Worm (Caenorhabditis elegans) whole organism, young adult: Measurements from ENCODE around the gene col-155.

Source experiments
- B0019.2 ChIP-seq: fragments of 200-800 bp; sonication (Bioruptor generic); conservative IDR thresholded peaks from 2 replicates; pipeline ENCODE4 v1.3.6; 2022; ENCODE audit warnings: missing genetic modification reagents, missing genetic modification characterization, missing compliant biosample characterization
- B0035.1 ChIP-seq: sonication (generic microtip); optimal IDR thresholded peaks from 2 replicates; lab custom pipeline; 2016; ENCODE audit warnings: missing genetic modification characterization, mild to moderate bottlenecking, missing compliant biosample characterization, missing genotype, missing genetic modification reagents
- B0336.3 ChIP-seq: fragments of 200-800 bp; sonication (Bioruptor generic); IDR thresholded peaks from 2 replicates; pipeline ENCODE4 v1.3.6; 2022; ENCODE audit warnings: missing genetic modification characterization, missing compliant biosample characterization
- D2030.7 ChIP-seq: fragments of 200-800 bp; sonication (Bioruptor generic); IDR thresholded peaks from 2 replicates; pipeline ENCODE4 v1.3.6; 2022; ENCODE audit warnings: missing genetic modification reagents, missing genetic modification characterization, missing compliant biosample characterization
- F10E7.11 ChIP-seq: sonication (generic microtip); optimal IDR thresholded peaks from 2 replicates; lab custom pipeline; 2017; ENCODE audit warnings: mild to moderate bottlenecking, missing genetic modification characterization, moderate library complexity, missing compliant biosample characterization
- F57A8.1 ChIP-seq: fragments of 200-800 bp; sonication (Bioruptor generic); optimal IDR thresholded peaks from 2 replicates; lab custom pipeline; 2018; ENCODE audit warnings: mild to moderate bottlenecking, missing genetic modification characterization, moderate library complexity, missing compliant biosample characterization
- K12H6.12 ChIP-seq: fragments of 200-800 bp; sonication (Bioruptor generic); optimal IDR thresholded peaks from 2 replicates; lab custom pipeline; 2018; ENCODE audit warnings: mild to moderate bottlenecking, missing genetic modification characterization, missing compliant biosample characterization
- Y53F4B.3 ChIP-seq: fragments of 200-800 bp; sonication (Bioruptor generic); IDR thresholded peaks from 2 replicates; pipeline ENCODE4 v1.3.6; 2022; ENCODE audit warnings: missing genetic modification reagents, missing genetic modification characterization, missing compliant biosample characterization
- Y67H2A.10 ChIP-seq: fragments of 200-800 bp; sonication (Bioruptor generic); conservative IDR thresholded peaks from 2 replicates; pipeline ENCODE4 v1.3.6; 2022; ENCODE audit warnings: missing genetic modification reagents, missing genetic modification characterization, missing compliant biosample characterization
- Y79H2A.3 ChIP-seq: fragments of 200-800 bp; sonication (Bioruptor generic); conservative IDR thresholded peaks from 2 replicates; pipeline ENCODE4 v1.3.6; 2022; ENCODE audit warnings: missing genetic modification reagents, missing genetic modification characterization, missing compliant biosample characterization
- aptf-2 ChIP-seq: fragments of 200-800 bp; sonication (Bioruptor generic); conservative IDR thresholded peaks from 2 replicates; pipeline ENCODE4 v1.3.6; 2022; ENCODE audit warnings: missing genetic modification reagents, missing genetic modification characterization, missing compliant biosample characterization
- athp-1 ChIP-seq: sonication (generic microtip); optimal IDR thresholded peaks from 2 replicates; lab custom pipeline; 2017; ENCODE audit warnings: mild to moderate bottlenecking, missing genetic modification characterization, missing compliant biosample characterization
- attf-3 ChIP-seq: fragments of 200-800 bp; sonication (Bioruptor generic); conservative IDR thresholded peaks from 2 replicates; pipeline ENCODE4 v1.3.6; 2022; ENCODE audit warnings: missing genetic modification reagents, missing genetic modification characterization, missing compliant biosample characterization
- cebp-1 ChIP-seq, 2 experiments: fragments of 200-800 bp in 1 of 2; sonication (Bioruptor generic) in 1 of 2; sonication (generic microtip) in 1 of 2; IDR thresholded peaks in 1 of 2; optimal IDR thresholded peaks in 1 of 2; 2 replicates each; pipeline versions ENCODE4 v1.3.6 to Lab custom; 2017 to 2022; ENCODE audit warnings: missing compliant biosample characterization in 2 of 2, missing genetic modification characterization in 2 of 2, mild to moderate bottlenecking in 1 of 2, missing genetic modification reagents in 1 of 2, moderate library complexity in 1 of 2
- cebp-2 ChIP-seq: fragments of 200-800 bp; sonication (Bioruptor generic); IDR thresholded peaks from 2 replicates; pipeline ENCODE4 v1.3.6; 2022; ENCODE audit warnings: missing genetic modification characterization, missing compliant biosample characterization
- ceh-40 ChIP-seq: fragments of 200-800 bp; sonication (Bioruptor generic); IDR thresholded peaks from 2 replicates; pipeline ENCODE4 v1.3.6; 2022; ENCODE audit warnings: missing genetic modification characterization, missing compliant biosample characterization
- dpff-1 ChIP-seq: sonication (generic microtip); optimal IDR thresholded peaks from 2 replicates; lab custom pipeline; 2017; ENCODE audit warnings: mild to moderate bottlenecking, missing genetic modification characterization, missing compliant biosample characterization
- efl-1 ChIP-seq: fragments of 150-350 bp; optimal IDR thresholded peaks from 2 replicates; lab custom pipeline; 2014; ENCODE audit warnings: missing biosample characterization, missing genetic modification reagents, missing genetic modification characterization
- egl-44 ChIP-seq: fragments of 200-800 bp; sonication (Bioruptor generic); IDR thresholded peaks from 2 replicates; pipeline ENCODE4 v1.3.6; 2022; ENCODE audit warnings: missing genetic modification reagents, missing genetic modification characterization, missing compliant biosample characterization
- egrh-3 ChIP-seq: fragments of 200-800 bp; sonication (Bioruptor generic); IDR thresholded peaks from 2 replicates; pipeline ENCODE4 v1.3.6; 2022; ENCODE audit warnings: missing genetic modification reagents, missing genetic modification characterization, missing compliant biosample characterization
- ets-4 ChIP-seq: fragments of 200-800 bp; sonication (Bioruptor generic); optimal IDR thresholded peaks from 2 replicates; lab custom pipeline; 2018; ENCODE audit warnings: mild to moderate bottlenecking, missing genetic modification characterization, missing compliant biosample characterization
- him-1 ChIP-seq: sonication (generic microtip); optimal IDR thresholded peaks from 2 replicates; lab custom pipeline; 2016; ENCODE audit warnings: missing genotype, missing genetic modification reagents, missing genetic modification characterization, missing compliant biosample characterization
- hrde-1 ChIP-seq: sonication (generic microtip); optimal IDR thresholded peaks from 2 replicates; lab custom pipeline; 2016; ENCODE audit warnings: missing genetic modification characterization, mild to moderate bottlenecking, missing compliant biosample characterization, moderate library complexity, missing genotype, missing genetic modification reagents, borderline replicate concordance
- lag-1 ChIP-seq: fragments of 200-800 bp; sonication (Bioruptor generic); IDR thresholded peaks from 2 replicates; pipeline ENCODE4 v1.3.6; 2022; ENCODE audit warnings: missing genetic modification reagents, missing genetic modification characterization, missing compliant biosample characterization
- lin-40 ChIP-seq: sonication (generic microtip); optimal IDR thresholded peaks from 2 replicates; lab custom pipeline; 2016; ENCODE audit warnings: missing genetic modification characterization, mild to moderate bottlenecking, missing compliant biosample characterization, missing genotype, missing genetic modification reagents
- lsy-27 ChIP-seq: sonication (generic microtip); optimal IDR thresholded peaks from 2 replicates; lab custom pipeline; 2017; ENCODE audit warnings: missing genetic modification characterization, mild to moderate bottlenecking, missing compliant biosample characterization, antibody characterized with exemption, missing genotype, borderline replicate concordance; ENCODE audit not compliant: insufficient read depth
- madf-3 ChIP-seq: fragments of 200-800 bp; sonication (Bioruptor generic); IDR thresholded peaks from 2 replicates; pipeline ENCODE4 v1.3.6; 2022; ENCODE audit warnings: missing genetic modification reagents, missing genetic modification characterization, missing compliant biosample characterization
- pha-4 ChIP-seq: fragments of 150-350 bp; sonication (generic microtip); optimal IDR thresholded peaks from 2 replicates; lab custom pipeline; 2014; ENCODE audit warnings: missing biosample characterization, missing genetic modification reagents, missing genetic modification characterization
- repo-1 ChIP-seq: sonication (generic microtip); optimal IDR thresholded peaks from 2 replicates; lab custom pipeline; 2017; ENCODE audit warnings: mild to moderate bottlenecking, missing genetic modification characterization, missing compliant biosample characterization
- sdz-38 ChIP-seq: sonication (generic microtip); optimal IDR thresholded peaks from 2 replicates; lab custom pipeline; 2016; ENCODE audit warnings: missing genotype, missing genetic modification characterization, missing compliant biosample characterization
- sea-2 ChIP-seq: fragments of 200-800 bp; sonication (Bioruptor generic); IDR thresholded peaks from 2 replicates; pipeline ENCODE4 v1.3.6; 2022; ENCODE audit warnings: missing genetic modification characterization, missing compliant biosample characterization
- tbx-9 ChIP-seq: sonication (generic microtip); optimal IDR thresholded peaks from 2 replicates; lab custom pipeline; 2016; ENCODE audit warnings: borderline replicate concordance, missing genetic modification characterization, inconsistent platforms, missing compliant biosample characterization
- zfh-2 ChIP-seq: fragments of 200-800 bp; sonication (Bioruptor generic); conservative IDR thresholded peaks from 2 replicates; pipeline ENCODE4 v1.3.6; 2022; ENCODE audit warnings: missing genetic modification reagents, missing genetic modification characterization, missing compliant biosample characterization
- ztf-26 ChIP-seq: sonication (generic microtip); optimal IDR thresholded peaks from 2 replicates; lab custom pipeline; 2017; ENCODE audit warnings: missing genetic modification characterization, missing compliant biosample characterization

Gene col-155

DNA sequence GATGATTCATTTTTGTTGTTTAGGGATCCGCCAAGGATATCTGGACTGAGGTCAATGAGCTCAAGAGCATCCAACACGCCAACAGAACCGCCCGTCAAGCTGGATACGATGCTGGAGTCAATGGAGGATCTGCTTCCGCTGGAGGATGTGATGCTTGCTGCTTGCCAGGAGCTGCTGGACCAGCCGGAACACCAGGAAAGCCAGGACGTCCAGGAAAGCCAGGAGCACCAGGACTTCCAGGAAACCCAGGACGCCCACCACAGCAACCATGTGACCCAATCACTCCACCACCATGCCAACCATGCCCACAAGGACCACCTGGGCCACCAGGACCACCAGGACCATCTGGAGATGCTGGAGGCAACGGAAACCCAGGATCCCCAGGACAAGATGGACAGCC, 4.1 kb downstream of the col-155 start:
- peak; percentile 66; the same call in 1 of the 2 replicates for TF ChIP-seq egrh-3 (GFP tag; lab: Robert Waterston, UW)

DNA sequence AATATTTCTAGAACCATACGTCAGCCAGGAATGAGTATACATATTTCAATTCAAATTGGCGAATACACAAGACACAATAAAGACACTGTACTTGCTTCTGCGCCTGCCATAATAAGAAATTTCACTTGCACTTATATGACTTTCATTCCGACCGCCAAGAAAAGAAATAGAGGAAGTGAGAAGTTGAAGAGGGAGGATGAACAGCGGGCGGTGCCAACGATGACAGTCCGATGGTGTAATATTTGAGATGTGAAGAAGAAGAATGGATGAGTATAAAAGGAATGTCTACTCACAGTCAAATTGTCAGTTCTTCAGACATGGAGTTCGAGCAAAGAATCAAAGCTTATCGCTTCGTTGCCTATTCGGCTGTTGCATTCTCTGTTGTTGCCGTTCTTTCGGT, 4.6 kb downstream of the col-155 start, which contains the start of gene col-154:
TSS of gene col-154 (plus strand) at position 301 of the 400 bp plus-strand sequence.
- TF ChIP-seq attf-3 (no peak), D2030.7 (no peak), cebp-1 (GFP tag; IDR thresholded peaks at IDR 0.05; lab: Robert Waterston, UW) (no peak), cebp-1 (tag; optimal IDR thresholded peaks at IDR 0.05; lab: Kevin White, UChicago) (no peak), B0336.3 (no peak), ztf-26 (no peak), pha-4 (tag; lab: Kevin White, UChicago) (no peak), Y67H2A.10 (no peak), sdz-38 (tag; lab: Kevin White, UChicago) (no peak), lsy-27 (tag; lab: Kevin White, UChicago) (no peak)

DNA sequence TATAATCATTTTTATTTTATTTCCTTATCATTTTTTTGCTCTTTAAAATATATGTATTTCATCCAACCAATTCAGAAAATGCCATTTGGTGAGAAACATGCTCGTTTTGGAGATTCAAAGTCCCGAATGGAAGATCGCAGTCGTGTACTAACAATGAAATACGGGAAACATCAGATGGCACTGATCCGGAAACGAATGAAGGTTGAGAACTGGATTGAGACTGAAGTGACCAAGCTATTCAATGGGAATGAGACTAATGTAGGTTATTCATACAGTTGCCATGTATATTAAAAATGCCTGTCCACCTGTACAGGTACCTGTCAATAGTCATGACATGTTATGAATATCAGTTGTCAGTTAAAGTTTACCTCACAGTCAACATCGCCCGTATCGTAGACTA, 6.6 kb downstream of the col-155 start, which contains the start of gene F55C10.5:
TSS of gene F55C10.5 (plus strand) at position 74 of the 400 bp plus-strand sequence.
- TF ChIP-seq repo-1 (tag; lab: Kevin White, UChicago) (no peak), F10E7.11 (tag; lab: Kevin White, UChicago) (no peak), B0035.1 (tag; lab: Kevin White, UChicago) (no peak), ceh-40 (GFP tag; lab: Robert Waterston, UW) (no peak), ets-4 (GFP tag; lab: Kevin White, UChicago) (no peak), K12H6.12 (tag; lab: Kevin White, UChicago) (no peak), egl-44 (no peak), hrde-1 (no peak), B0019.2 (GFP tag; lab: Robert Waterston, UW) (no peak), athp-1 (no peak), sea-2 (GFP tag; lab: Robert Waterston, UW) (no peak), Y53F4B.3 (GFP tag; lab: Robert Waterston, UW) (no peak), dpff-1 (tag; lab: Kevin White, UChicago) (no peak)
- TF ChIP-seq, all 124 proteins: peak for 0

ce11 chrV:11380571-11380970, 9.1 kb downstream of the col-155 start:
- TF ChIP-seq lag-1 (GFP tag; lab: Robert Waterston, UW) (no peak), attf-3 (no peak), tbx-9 (tag; lab: Kevin White, UChicago) (no peak), F57A8.1 (GFP tag; lab: Kevin White, UChicago) (no peak), aptf-2 (GFP tag; lab: Robert Waterston, UW) (no peak), zfh-2 (GFP tag; lab: Robert Waterston, UW) (no peak), madf-3 (GFP tag; lab: Robert Waterston, UW) (no peak), efl-1 (GFP tag; lab: Kevin White, UChicago) (no peak), him-1 (tag; lab: Kevin White, UChicago) (no peak), cebp-2 (GFP tag; lab: Robert Waterston, UW) (no peak), lin-40 (tag; lab: Kevin White, UChicago) (no peak), Y79H2A.3 (no peak)
